Fruit fly (Drosophila melanogaster) whole organism, embryonic: ENCODE data around the gene ND-B17.
A peak's percentile ranks its signal among the peaks of the same experiment; 100 is the strongest.

Experiments used
- Atf6 ChIP-seq: fragments of 200-800 bp; sonication (Bioruptor generic); IDR thresholded peaks from 2 replicates; pipeline ENCODE4 v1.3.6; 2022; ENCODE audit warnings: missing biosample characterization, missing genetic modification characterization
- Bdp1 ChIP-seq: fragments of 200-800 bp; sonication (Bioruptor generic); optimal IDR thresholded peaks from 3 replicates; lab custom pipeline; 2016; ENCODE audit warnings: missing biosample characterization, missing genetic modification characterization
- CG10366 ChIP-seq: fragments of 200-800 bp; sonication (Bioruptor generic); IDR thresholded peaks from 2 replicates; pipeline ENCODE4 v1.3.6; 2022; ENCODE audit warnings: missing biosample characterization, missing genetic modification characterization
- CG11085 ChIP-seq: fragments of 200-800 bp; sonication (Bioruptor generic); IDR thresholded peaks from 2 replicates; pipeline ENCODE4 v1.3.6; 2022; ENCODE audit warnings: missing biosample characterization, missing genetic modification characterization
- CG11723 ChIP-seq: fragments of 200-800 bp; sonication (Bioruptor generic); optimal IDR thresholded peaks from 2 replicates; lab custom pipeline; 2017; ENCODE audit warnings: missing biosample characterization, mild to moderate bottlenecking, missing genetic modification characterization
- CG12104 ChIP-seq: fragments of 200-800 bp; sonication (Bioruptor generic); optimal IDR thresholded peaks from 3 replicates; lab custom pipeline; 2016; ENCODE audit warnings: missing biosample characterization, missing genetic modification characterization
- CG1233 ChIP-seq: fragments of 200-800 bp; sonication (Bioruptor generic); optimal IDR thresholded peaks from 4 replicates; lab custom pipeline; 2018; ENCODE audit warnings: missing biosample characterization, mild to moderate bottlenecking, missing genetic modification characterization
- CG12769 ChIP-seq: fragments of 200-800 bp; sonication (Bioruptor generic); optimal IDR thresholded peaks from 2 replicates; lab custom pipeline; 2019; ENCODE audit warnings: missing biosample characterization, mild to moderate bottlenecking, missing genetic modification characterization, moderate library complexity
- CG13287 ChIP-seq: fragments of 200-800 bp; sonication (Bioruptor generic); IDR thresholded peaks from 2 replicates; pipeline ENCODE4 v1.3.6; 2022; ENCODE audit warnings: missing biosample characterization, missing genetic modification characterization; ENCODE audit not compliant: partially characterized antibody
- CG1529 ChIP-seq: fragments of 200-800 bp; sonication (Bioruptor generic); optimal IDR thresholded peaks from 3 replicates; lab custom pipeline; 2018; ENCODE audit warnings: missing biosample characterization, missing genetic modification characterization
- CG1602 ChIP-seq: fragments of 200-800 bp; sonication (Bioruptor generic); optimal IDR thresholded peaks from 3 replicates; lab custom pipeline; 2016; ENCODE audit warnings: missing biosample characterization, missing genetic modification characterization
- CG17359 ChIP-seq: fragments of 200-800 bp; sonication (Bioruptor generic); optimal IDR thresholded peaks from 3 replicates; lab custom pipeline; 2018; ENCODE audit warnings: missing biosample characterization, mild to moderate bottlenecking, missing genetic modification characterization, moderate library complexity
- CG18476 ChIP-seq: fragments of 200-800 bp; sonication (Bioruptor generic); optimal IDR thresholded peaks from 2 replicates; lab custom pipeline; 2016; ENCODE audit warnings: missing biosample characterization, mild to moderate bottlenecking, missing genetic modification characterization
- CG32767 ChIP-seq: fragments of 200-800 bp; sonication (Bioruptor generic); IDR thresholded peaks from 2 replicates; pipeline ENCODE4 v1.3.6; 2022; ENCODE audit warnings: missing biosample characterization, missing genetic modification characterization
- CG33213 ChIP-seq: fragments of 200-800 bp; sonication (Bioruptor generic); optimal IDR thresholded peaks from 3 replicates; lab custom pipeline; 2016; ENCODE audit warnings: missing biosample characterization, missing genetic modification characterization
- CG34376 ChIP-seq: fragments of 200-800 bp; sonication (Bioruptor generic); optimal IDR thresholded peaks from 2 replicates; lab custom pipeline; 2018; ENCODE audit warnings: missing biosample characterization, mild to moderate bottlenecking, missing genetic modification characterization
- CG4360 ChIP-seq: fragments of 200-800 bp; sonication (Bioruptor generic); IDR thresholded peaks from 2 replicates; pipeline ENCODE4 v1.3.6; 2022; ENCODE audit warnings: missing biosample characterization, missing genetic modification characterization
- CG4854 ChIP-seq: fragments of 200-800 bp; sonication (Bioruptor generic); optimal IDR thresholded peaks from 2 replicates; lab custom pipeline; 2016; ENCODE audit warnings: missing biosample characterization, missing genetic modification characterization, inconsistent platforms
- CG7357 ChIP-seq: fragments of 200-800 bp; sonication (Bioruptor generic); IDR thresholded peaks from 3 replicates; pipeline ENCODE4 v1.3.6; 2022; ENCODE audit warnings: missing biosample characterization, missing genetic modification characterization
- CG9437 ChIP-seq: fragments of 200-800 bp; sonication (Bioruptor generic); optimal IDR thresholded peaks from 2 replicates; lab custom pipeline; 2018; ENCODE audit warnings: missing biosample characterization, mild to moderate bottlenecking, missing genetic modification characterization
- CHES-1-like ChIP-seq: fragments of 200-800 bp; sonication (Bioruptor generic); optimal IDR thresholded peaks from 2 replicates; lab custom pipeline; 2016; ENCODE audit warnings: missing biosample characterization, missing genetic modification characterization
- D19B ChIP-seq: fragments of 200-800 bp; sonication (Bioruptor generic); optimal IDR thresholded peaks from 2 replicates; lab custom pipeline; 2017; ENCODE audit warnings: missing biosample characterization, mild to moderate bottlenecking, missing genetic modification characterization
- Dad ChIP-seq: fragments of 200-800 bp; sonication (Bioruptor generic); optimal IDR thresholded peaks from 3 replicates; lab custom pipeline; 2016; ENCODE audit warnings: missing biosample characterization, missing genetic modification characterization
- E2f1 ChIP-seq: fragments of 200-800 bp; sonication (Bioruptor generic); IDR thresholded peaks from 2 replicates; pipeline ENCODE4 v1.3.6; 2022; ENCODE audit warnings: missing biosample characterization, missing genetic modification characterization
- Gsc ChIP-seq: fragments of 200-800 bp; sonication (Bioruptor generic); IDR thresholded peaks from 2 replicates; pipeline ENCODE4 v1.3.6; 2022; ENCODE audit warnings: missing biosample characterization, missing genetic modification characterization
- HmgD ChIP-seq: fragments of 200-800 bp; sonication (Bioruptor generic); optimal IDR thresholded peaks from 3 replicates; lab custom pipeline; 2016; ENCODE audit warnings: missing biosample characterization, missing genetic modification characterization
- Hr78 ChIP-seq, 2 experiments: fragments of 200-800 bp in 1 of 2; fragments of >200 bp in 1 of 2; sonication (Bioruptor generic) in 1 of 2; optimal IDR thresholded peaks; 2 replicates each; lab custom pipeline; 2017 to 2019; ENCODE audit warnings: missing biosample characterization in 2 of 2, missing genetic modification characterization in 2 of 2, mild to moderate bottlenecking in 1 of 2, moderate library complexity in 1 of 2
- Lpt ChIP-seq: fragments of >200 bp; optimal IDR thresholded peaks from 2 replicates; lab custom pipeline; 2018; ENCODE audit warnings: missing biosample characterization, missing genetic modification characterization
- Oaz ChIP-seq: fragments of 200-800 bp; sonication (Bioruptor generic); IDR thresholded peaks from 2 replicates; pipeline ENCODE4 v1.3.6; 2022; ENCODE audit warnings: missing biosample characterization, missing genetic modification characterization
- Pdp1 ChIP-seq, 2 experiments: fragments of 200-800 bp; sonication (Bioruptor generic); optimal IDR thresholded peaks; 3 replicates each; lab custom pipeline; 2016; ENCODE audit warnings: missing biosample characterization in 2 of 2, missing genetic modification characterization in 2 of 2, mild to moderate bottlenecking in 1 of 2, moderate library complexity in 1 of 2
- Taf1 ChIP-seq: fragments of 200-800 bp; sonication (Bioruptor generic); IDR thresholded peaks from 2 replicates; pipeline ENCODE4 v1.3.6; 2022; ENCODE audit warnings: missing biosample characterization, missing genetic modification characterization
- ara ChIP-seq: fragments of 200-800 bp; sonication (Bioruptor generic); IDR thresholded peaks from 2 replicates; pipeline ENCODE4 v1.3.6; 2022; ENCODE audit warnings: missing biosample characterization, missing genetic modification characterization
- bab2 ChIP-seq: fragments of 200-800 bp; sonication (Bioruptor generic); optimal IDR thresholded peaks from 2 replicates; lab custom pipeline; 2016; ENCODE audit warnings: missing biosample characterization, missing genetic modification characterization
- bowl ChIP-seq: fragments of 200-800 bp; sonication (Bioruptor generic); IDR thresholded peaks from 2 replicates; pipeline ENCODE4 v1.3.6; 2022; ENCODE audit warnings: missing biosample characterization, missing genetic modification characterization
- gfzf ChIP-seq: fragments of 200-800 bp; sonication (Bioruptor generic); optimal IDR thresholded peaks from 2 replicates; lab custom pipeline; 2016; ENCODE audit warnings: missing biosample characterization, mild to moderate bottlenecking, missing genetic modification characterization, moderate library complexity
- hth ChIP-seq: fragments of >200 bp; optimal IDR thresholded peaks from 2 replicates; lab custom pipeline; 2017; ENCODE audit warnings: inconsistent platforms
- kni ChIP-seq: fragments of 200-800 bp; sonication (Bioruptor generic); optimal IDR thresholded peaks from 3 replicates; lab custom pipeline; 2017; ENCODE audit warnings: mild to moderate bottlenecking, missing biosample characterization, missing genetic modification reagents, missing genetic modification characterization
- prd ChIP-seq, 3 experiments: fragments of >200 bp in 2 of 3; fragments of 200-800 bp in 1 of 3; sonication (Bioruptor generic) in 1 of 3; optimal IDR thresholded peaks in 2 of 3; IDR thresholded peaks in 1 of 3; 2 replicates in 2 of 3; 3 replicates in 1 of 3; pipeline versions ENCODE4 v1.3.6 to Lab custom; 2017 to 2022; ENCODE audit warnings: missing biosample characterization in 1 of 3, missing genetic modification characterization in 1 of 3
- row ChIP-seq: fragments of 200-800 bp; sonication (Bioruptor generic); IDR thresholded peaks from 3 replicates; pipeline ENCODE4 v1.3.6; 2022; ENCODE audit warnings: missing biosample characterization, missing genetic modification characterization
- sim ChIP-seq: fragments of 200-800 bp; sonication (Bioruptor generic); IDR thresholded peaks from 2 replicates; pipeline ENCODE4 v1.3.6; 2022; ENCODE audit warnings: missing biosample characterization, missing genetic modification characterization
- slp2 ChIP-seq: fragments of 200-800 bp; sonication (Bioruptor generic); optimal IDR thresholded peaks from 2 replicates; lab custom pipeline; 2016; ENCODE audit warnings: missing biosample characterization, missing genetic modification characterization
- so ChIP-seq: fragments of 200-800 bp; sonication (Bioruptor generic); IDR thresholded peaks from 3 replicates; pipeline ENCODE4 v1.3.6; 2022; ENCODE audit warnings: missing biosample characterization, missing genetic modification characterization
- sr ChIP-seq: fragments of 200-800 bp; sonication (Bioruptor generic); IDR thresholded peaks from 3 replicates; pipeline ENCODE4 v1.3.6; 2022; ENCODE audit warnings: missing biosample characterization, missing genetic modification characterization
- stwl ChIP-seq: fragments of 200-800 bp; sonication (Bioruptor generic); optimal IDR thresholded peaks from 3 replicates; lab custom pipeline; 2018; ENCODE audit warnings: missing biosample characterization, mild to moderate bottlenecking, missing genetic modification characterization, moderate library complexity
- tgo ChIP-seq: fragments of 200-800 bp; sonication (Bioruptor generic); IDR thresholded peaks from 3 replicates; pipeline ENCODE4 v1.3.6; 2022; ENCODE audit warnings: missing biosample characterization, missing genetic modification characterization
- tio ChIP-seq: fragments of 200-800 bp; sonication (Bioruptor generic); optimal IDR thresholded peaks from 2 replicates; lab custom pipeline; 2017; ENCODE audit warnings: missing biosample characterization, missing genetic modification characterization, inconsistent platforms
- tll ChIP-seq, 2 experiments: fragments of 200-800 bp in 1 of 2; fragments of >200 bp in 1 of 2; sonication (Bioruptor generic) in 1 of 2; optimal IDR thresholded peaks; 2 replicates each; lab custom pipeline; 2017 to 2019; ENCODE audit warnings: missing biosample characterization in 2 of 2, missing genetic modification characterization in 2 of 2, mild to moderate bottlenecking in 1 of 2, moderate library complexity in 1 of 2
- z ChIP-seq: fragments of 200-800 bp; sonication (Bioruptor generic); IDR thresholded peaks from 3 replicates; pipeline ENCODE4 v1.3.6; 2022; ENCODE audit warnings: missing biosample characterization, missing genetic modification characterization

The ND-B17 gene

DNA sequence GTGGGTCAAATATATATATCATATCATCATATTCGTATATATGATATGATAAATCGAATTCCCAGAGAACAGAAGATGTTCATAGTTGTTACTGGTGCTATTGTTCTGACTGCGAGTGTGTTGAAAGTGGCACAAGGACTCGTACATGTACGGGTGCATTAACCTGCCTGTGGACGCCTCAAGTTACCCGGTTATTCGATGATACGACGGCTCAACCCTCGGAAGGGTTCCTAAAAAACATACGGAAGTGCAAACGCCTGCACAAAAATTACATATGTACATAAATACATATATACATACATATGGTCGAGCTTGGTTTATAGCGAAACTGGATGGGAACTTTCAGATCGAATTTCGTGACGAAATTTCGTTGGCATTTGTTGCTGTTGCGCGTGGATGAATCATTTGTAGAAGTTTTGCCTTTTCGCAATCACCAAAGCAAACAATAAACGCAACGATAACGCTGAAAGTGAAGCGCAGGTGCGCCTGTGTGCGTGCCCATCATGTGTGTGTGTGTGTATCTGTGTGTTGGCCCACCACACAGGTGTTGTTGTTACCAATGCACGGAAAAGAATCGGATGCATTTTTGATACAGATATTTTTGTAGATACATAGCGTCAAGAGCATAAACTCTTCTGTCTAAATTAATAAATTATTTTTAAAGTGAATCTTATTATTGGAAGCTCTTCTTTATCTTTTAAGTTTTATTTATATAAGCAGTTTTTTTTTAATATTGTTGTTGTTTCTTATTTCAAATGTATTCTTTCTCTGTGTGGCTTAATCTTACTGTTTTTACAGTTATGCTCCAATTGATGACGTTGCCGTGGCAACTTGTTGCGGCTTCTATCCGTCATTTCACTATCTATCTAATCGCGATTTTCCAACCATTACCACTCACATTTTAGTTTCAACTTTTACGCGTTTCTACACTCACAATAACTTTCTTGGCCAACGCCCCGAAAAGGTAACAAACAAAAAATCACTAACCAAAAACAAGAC, 10.8 kb upstream of the ND-B17 start (continued):
- TF ChIP-seq bowl (GFP tag; lab: Robert Waterston, UW) (peak; percentile 51; the same call in 1 of the 2 replicates), D19B (GFP tag; lab: Kevin White, UChicago) (peak; percentile 23), CG1233 (GFP tag; lab: Kevin White, UChicago) (peak; percentile 65), CG10366 (GFP tag; lab: Robert Waterston, UW) (peak; percentile 87), CHES-1-like (GFP tag; lab: Kevin White, UChicago) (peak; percentile 21), CG4360 (GFP tag; lab: Robert Waterston, UW) (peak; percentile 77), tgo (GFP tag; lab: Robert Waterston, UW) (peak; percentile 87), CG1602 (peak; percentile 64), bab2 (GFP tag; lab: Kevin White, UChicago) (peak; percentile 50), CG17359 (tag; lab: Kevin White, UChicago) (peak; percentile 86), CG34376 (GFP tag; lab: Kevin White, UChicago) (no peak), sr (GFP tag; lab: Robert Waterston, UW) (no peak), Gsc (no peak), hth (no peak), sim (peak; percentile 32; the same call in 1 of the 2 replicates), tio (GFP tag; lab: Kevin White, UChicago) (no peak), Taf1 (GFP tag; lab: Robert Waterston, UW) (peak; percentile 46; the same call in 1 of the 2 replicates), CG12104 (GFP tag; lab: Kevin White, UChicago) (peak; percentile 62)

DNA sequence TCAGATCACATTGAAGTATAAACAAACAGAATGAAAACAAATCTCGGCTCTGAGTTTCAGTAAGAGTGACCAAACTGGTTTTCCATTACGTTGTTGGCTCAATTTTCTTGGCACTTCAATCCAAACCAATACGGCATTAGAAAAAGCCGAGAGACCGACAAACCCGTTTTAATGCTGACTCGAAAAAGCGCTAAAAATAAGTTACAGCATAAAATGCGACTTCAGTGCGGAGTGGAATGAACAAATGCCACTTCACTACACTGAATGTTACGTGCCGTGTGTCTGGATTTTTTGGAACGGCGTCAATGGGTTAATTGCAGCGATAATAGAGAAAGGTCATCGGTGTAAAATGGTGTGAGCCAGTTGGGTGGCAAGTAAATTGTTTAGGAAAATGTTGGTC, 9.8 kb upstream of the ND-B17 start:
- TF ChIP-seq CG1529 (no peak), CG7357 (GFP tag; lab: Robert Waterston, UW) (no peak), CG13287 (peak; percentile 25; the same call in 1 of the 2 replicates), z (GFP tag; lab: Robert Waterston, UW) (peak; percentile 82), CG11085 (GFP tag; lab: Robert Waterston, UW) (no peak), ara (no peak), Hr78 (GFP tag; optimal IDR thresholded peaks at IDR 0.05; lab: Kevin White, UChicago) (peak in 1 of 2 experiments; percentile 73), stwl (tag; lab: Kevin White, UChicago) (peak; percentile 65), so (GFP tag; lab: Robert Waterston, UW) (no peak), Lpt (no peak), Pdp1 (GFP tag; optimal IDR thresholded peaks at IDR 0.05; lab: Kevin White, UChicago) (peak in 1 of 2 experiments; percentile 89), CG11723 (GFP tag; lab: Kevin White, UChicago) (no peak), CG33213 (no peak), HmgD (GFP tag; lab: Kevin White, UChicago) (no peak), tll (GFP tag; optimal IDR thresholded peaks at IDR 0.05; lab: Kevin White, UChicago) (no peak), Bdp1 (GFP tag; lab: Kevin White, UChicago) (no peak), E2f1 (GFP tag; lab: Robert Waterston, UW) (no peak), slp2 (GFP tag; lab: Kevin White, UChicago) (no peak), kni (GFP tag; lab: Kevin White, UChicago) (peak; percentile 21), gfzf (peak; percentile 29), row (peak; percentile 27; the same call in 1 of the 3 replicates), CG12769 (tag; lab: Kevin White, UChicago) (peak; percentile 2), CG18476 (GFP tag; lab: Kevin White, UChicago) (no peak), CG4854 (no peak), Dad (GFP tag; lab: Kevin White, UChicago) (no peak), CG9437 (GFP tag; lab: Kevin White, UChicago) (peak; percentile 80), Atf6 (GFP tag; lab: Robert Waterston, UW) (no peak), Oaz (GFP tag; lab: Robert Waterston, UW) (no peak), prd (optimal IDR thresholded peaks at IDR 0.05; lab: Kevin White, UChicago) (no peak), prd (GFP tag; IDR thresholded peaks at IDR 0.05; lab: Robert Waterston, UW) (0 out of 3 replicates have a peak, but pooled peaks have one; percentile 12), CG32767 (GFP tag; lab: Robert Waterston, UW) (no peak)
